Worm (Caenorhabditis elegans) whole organism, early embryonic: ENCODE results near the gene drd-10.

ENCODE experiments used
- ama-1 ChIP-seq: fragments of 150-350 bp; optimal IDR thresholded peaks from 2 replicates; lab custom pipeline; 2014
- hmg-4 ChIP-seq: fragments of 200-800 bp; sonication (Bioruptor generic); optimal IDR thresholded peaks from 2 replicates; lab custom pipeline; 2018; ENCODE audit warnings: mild to moderate bottlenecking, missing genetic modification characterization, missing compliant biosample characterization

DNA sequence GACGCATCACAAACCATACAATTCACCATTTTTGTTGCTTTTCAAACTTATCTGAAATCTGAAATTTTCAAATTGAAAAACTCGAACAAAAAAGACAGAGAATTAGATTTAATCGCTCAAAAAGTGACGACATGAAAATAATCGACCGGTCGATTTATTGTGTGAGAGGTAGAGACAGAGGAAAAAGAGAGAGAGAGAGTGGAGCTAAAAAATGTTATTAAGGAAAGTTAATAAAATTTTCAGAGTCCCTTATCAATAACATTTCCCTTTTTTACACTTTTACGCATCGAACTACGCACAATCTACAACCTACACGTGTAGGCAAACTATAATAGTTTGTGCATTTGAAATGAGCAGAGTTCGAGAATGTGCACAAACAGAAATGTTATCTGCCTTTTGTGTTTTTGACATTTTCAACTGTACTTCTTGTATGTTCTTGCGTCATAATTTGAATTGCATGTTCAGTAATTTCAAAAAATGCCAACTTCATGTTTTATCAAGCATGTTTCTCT lies 10.3 kb upstream of the drd-10 start, which contains the start of gene nhr-107:
- TF ChIP-seq ama-1 (lab: Kevin White, UChicago), result no peak
- no peak for TF ChIP-seq hmg-4 (GFP tag; lab: Kevin White, UChicago)
